Fruit fly (Drosophila melanogaster): ENCODE data around the gene CG7029.

The CG7029 gene

dm6 chr3R:22726771-22727455 lies 23.8 kb upstream of the CG7029 start, which contains the start of gene CG45049:
Gene CG45049, plus strand, starts transcription at chr3R:22726967.
- TF ChIP-seq sage (GFP tag; optimal IDR thresholded peaks at IDR 0.05) (peak; percentile 49), Sp1 (GFP tag; optimal IDR thresholded peaks at IDR 0.05) (no peak), CrebA (GFP tag; optimal IDR thresholded peaks at IDR 0.05; ENCODE audit: borderline replicate concordance) (no peak), dsf (GFP tag; optimal IDR thresholded peaks at IDR 0.05; ENCODE audit: borderline replicate concordance) (no peak), Abd-B (GFP tag; optimal IDR thresholded peaks at IDR 0.05) (no peak), psq (GFP tag; optimal IDR thresholded peaks at IDR 0.05) (peak; percentile 61), Vsx2 (GFP tag; optimal IDR thresholded peaks at IDR 0.05; ENCODE audit: partially characterized antibody) (no peak), tai (GFP tag; optimal IDR thresholded peaks at IDR 0.05) (no peak), CG9705 (GFP tag; optimal IDR thresholded peaks at IDR 0.05) (no peak), HLH106 (tag; optimal IDR thresholded peaks at IDR 0.05) (no peak), lola (GFP tag; optimal IDR thresholded peaks at IDR 0.05) (no peak), Hnf4 (GFP tag; optimal IDR thresholded peaks at IDR 0.05) (peak; percentile 30), sv (GFP tag; optimal IDR thresholded peaks at IDR 0.05) (no peak), woc (GFP tag; optimal IDR thresholded peaks at IDR 0.05) (peak; percentile 48), h (GFP tag; optimal IDR thresholded peaks at IDR 0.05) (peak; percentile 10), br (GFP tag; optimal IDR thresholded peaks at IDR 0.05) (peak; percentile 7)

- TF ChIP-seq h (GFP tag; optimal IDR thresholded peaks at IDR 0.05), result no peak
- TF ChIP-seq woc (GFP tag; optimal IDR thresholded peaks at IDR 0.05), result no peak
- TF ChIP-seq sv (GFP tag; optimal IDR thresholded peaks at IDR 0.05), result no peak
- TF ChIP-seq N (GFP tag; optimal IDR thresholded peaks at IDR 0.05), result no peak
- no peak for TF ChIP-seq Vsx2 (GFP tag; optimal IDR thresholded peaks at IDR 0.05; ENCODE audit: partially characterized antibody)
- no peak for TF ChIP-seq brk (GFP tag; optimal IDR thresholded peaks at IDR 0.05)
- TF ChIP-seq Rel (GFP tag; optimal IDR thresholded peaks at IDR 0.05), result no peak
- TF ChIP-seq Rel (tag; optimal IDR thresholded peaks at IDR 0.05), result no peak
- TF ChIP-seq dl (GFP tag; optimal IDR thresholded peaks at IDR 0.05; ENCODE audit: insufficient read depth in 1 of 2, partially characterized antibody in 2 of 2), result no peak
- no peak for TF ChIP-seq Hr83 (GFP tag; optimal IDR thresholded peaks at IDR 0.05; ENCODE audit: poor library complexity, severe bottlenecking)
- no peak for TF ChIP-seq dsf (GFP tag; optimal IDR thresholded peaks at IDR 0.05; ENCODE audit: borderline replicate concordance)
Measured at dm6 chr3R:22727456-22727833, 23.3 kb upstream of the CG7029 start.

dm6 chr3R:22727857-22728256 lies 22.8 kb upstream of the CG7029 start:
- no peak for TF ChIP-seq fru (GFP tag; optimal IDR thresholded peaks at IDR 0.05)
- peak; percentile 45 for TF ChIP-seq OdsH (GFP tag; optimal IDR thresholded peaks at IDR 0.05)
- no peak for TF ChIP-seq GATAd (GFP tag; optimal IDR thresholded peaks at IDR 0.05)
- no peak for TF ChIP-seq dmrt93B (GFP tag; optimal IDR thresholded peaks at IDR 0.05)
- TF ChIP-seq Sp1 (GFP tag; optimal IDR thresholded peaks at IDR 0.05), result no peak
- no peak for TF ChIP-seq Dif (GFP tag; optimal IDR thresholded peaks at IDR 0.05; ENCODE audit: partially characterized antibody)
- no peak for TF ChIP-seq CrebA (GFP tag; optimal IDR thresholded peaks at IDR 0.05; ENCODE audit: borderline replicate concordance)
- TF ChIP-seq Hnf4 (GFP tag; optimal IDR thresholded peaks at IDR 0.05), result no peak
- no peak for TF ChIP-seq Hr78 (GFP tag; optimal IDR thresholded peaks at IDR 0.05)
- TF ChIP-seq h (GFP tag; optimal IDR thresholded peaks at IDR 0.05), result no peak
- TF ChIP-seq psq (GFP tag; optimal IDR thresholded peaks at IDR 0.05), result no peak
- TF ChIP-seq foxo (GFP tag; optimal IDR thresholded peaks at IDR 0.05), result peak in 1 of 2 experiments; percentile 39
- no peak for TF ChIP-seq jim (GFP tag; optimal IDR thresholded peaks at IDR 0.05)
- peak; percentile 24 for TF ChIP-seq CG32264 (GFP tag; optimal IDR thresholded peaks at IDR 0.05)
- TF ChIP-seq Hr83 (GFP tag; optimal IDR thresholded peaks at IDR 0.05; ENCODE audit: poor library complexity, severe bottlenecking), result no peak
- no peak for TF ChIP-seq tai (GFP tag; optimal IDR thresholded peaks at IDR 0.05)
- TF ChIP-seq rgr (GFP tag; optimal IDR thresholded peaks at IDR 0.05), result no peak
- no peak for TF ChIP-seq Abd-B (GFP tag; optimal IDR thresholded peaks at IDR 0.05)
- TF ChIP-seq N (GFP tag; optimal IDR thresholded peaks at IDR 0.05), result no peak

- TF ChIP-seq fru (GFP tag; optimal IDR thresholded peaks at IDR 0.05), result no peak
Measured at dm6 chr3R:22732995-22733394, 17.7 kb upstream of the CG7029 start.
